Worm (Caenorhabditis elegans) whole organism, mixed stage, embryonic: ENCODE measurements around the gene C14F11.4.

Source experiments
- elt-3 ChIP-seq: fragments of 150-350 bp; optimal IDR thresholded peaks from 2 replicates; lab custom pipeline; 2014; ENCODE audit warnings: missing biosample characterization, missing genetic modification characterization
- sem-2 ChIP-seq: fragments of 200-800 bp; sonication (Bioruptor generic); optimal IDR thresholded peaks from 2 replicates; lab custom pipeline; 2018; ENCODE audit warnings: mild to moderate bottlenecking, missing genetic modification characterization, missing compliant biosample characterization

DNA sequence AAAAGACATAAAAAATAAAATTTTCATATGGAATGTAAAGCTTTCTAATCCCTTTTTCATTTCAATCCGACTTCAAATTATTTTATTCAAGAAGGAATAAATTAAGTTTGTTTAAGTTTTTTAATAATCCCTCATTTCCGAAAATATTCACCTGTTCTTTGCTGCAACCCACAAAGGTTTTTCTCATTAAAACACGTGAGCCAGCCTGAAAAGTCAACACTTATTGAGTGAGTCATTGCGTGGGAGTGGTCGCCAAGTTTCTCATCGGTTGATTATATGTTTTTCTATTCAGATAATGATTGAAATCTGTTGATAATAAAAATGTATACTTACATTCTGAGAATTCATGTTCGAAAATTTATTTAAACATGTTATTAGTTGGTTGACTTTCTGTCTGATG, 12.7 kb upstream of the C14F11.4 start:
- TF ChIP-seq elt-3 (tag; lab: Kevin White, UChicago) (no peak), sem-2 (GFP tag; lab: Kevin White, UChicago) (no peak)
